Worm (Caenorhabditis elegans) whole organism, L3 larva: ENCODE data around the gene dph-7.
A peak's percentile ranks its signal among the peaks of the same experiment; 100 is the strongest.

ENCODE experiments used
- R02D3.7 ChIP-seq: fragments of 150-350 bp; optimal IDR thresholded peaks from 2 replicates; lab custom pipeline; 2014; ENCODE audit warnings: missing biosample characterization, missing genetic modification characterization
- aly-2 ChIP-seq: fragments of 150-350 bp; optimal IDR thresholded peaks from 2 replicates; lab custom pipeline; 2014; ENCODE audit warnings: missing biosample characterization, missing genetic modification characterization
- ceh-16 ChIP-seq: sonication (generic microtip); optimal IDR thresholded peaks from 2 replicates; lab custom pipeline; 2017; ENCODE audit warnings: missing biosample characterization, missing genetic modification characterization
- ceh-28 ChIP-seq: fragments of 150-350 bp; optimal IDR thresholded peaks from 2 replicates; lab custom pipeline; 2014; ENCODE audit warnings: missing biosample characterization, missing genetic modification reagents, missing genetic modification characterization
- ceh-82 ChIP-seq: fragments of 150-350 bp; optimal IDR thresholded peaks from 2 replicates; lab custom pipeline; 2014; ENCODE audit warnings: missing biosample characterization, missing genetic modification characterization
- daf-12 ChIP-seq: fragments of 150-350 bp; optimal IDR thresholded peaks from 2 replicates; lab custom pipeline; 2014; ENCODE audit warnings: missing biosample characterization, missing genetic modification reagents, missing genetic modification characterization
- egl-5 ChIP-seq: fragments of 150-350 bp; optimal IDR thresholded peaks from 2 replicates; lab custom pipeline; 2017; ENCODE audit warnings: missing biosample characterization, missing genetic modification reagents, missing genetic modification characterization, inconsistent platforms
- elt-3 ChIP-seq, 3 experiments: fragments of 150-350 bp in 1 of 3; sonication (generic microtip) in 2 of 3; optimal IDR thresholded peaks; 2 replicates in 2 of 3; 4 replicates in 1 of 3; lab custom pipeline; 2014 to 2017; ENCODE audit warnings: missing biosample characterization in 3 of 3, missing genetic modification characterization in 3 of 3
- eor-1 ChIP-seq, 2 experiments: fragments of 150-350 bp; optimal IDR thresholded peaks; 2 replicates each; lab custom pipeline; 2014 to 2018; ENCODE audit warnings: missing biosample characterization in 2 of 2, missing genetic modification characterization in 2 of 2
- hmg-11 ChIP-seq: sonication (generic microtip); optimal IDR thresholded peaks from 2 replicates; lab custom pipeline; 2016; ENCODE audit warnings: missing genetic modification characterization, missing compliant biosample characterization
- jun-1 ChIP-seq: fragments of 150-350 bp; optimal IDR thresholded peaks from 2 replicates; lab custom pipeline; 2014; ENCODE audit warnings: missing biosample characterization, missing genetic modification reagents, missing genetic modification characterization
- lin-15B ChIP-seq: fragments of 150-350 bp; optimal IDR thresholded peaks from 2 replicates; lab custom pipeline; 2014; ENCODE audit warnings: missing biosample characterization, missing genetic modification characterization
- lin-39 ChIP-seq: fragments of 150-350 bp; optimal IDR thresholded peaks from 2 replicates; lab custom pipeline; 2018; ENCODE audit warnings: missing biosample characterization, missing genetic modification reagents, missing genetic modification characterization
- lsy-12 ChIP-seq: sonication (generic microtip); optimal IDR thresholded peaks from 2 replicates; lab custom pipeline; 2016; ENCODE audit warnings: mild to moderate bottlenecking, missing genetic modification characterization, missing compliant biosample characterization
- mml-1 ChIP-seq: fragments of 150-350 bp; sonication (generic microtip); optimal IDR thresholded peaks from 3 replicates; lab custom pipeline; 2014; ENCODE audit warnings: missing biosample characterization, missing genetic modification characterization
- nfya-1 ChIP-seq: sonication (generic microtip); optimal IDR thresholded peaks from 2 replicates; lab custom pipeline; 2017; ENCODE audit warnings: missing genetic modification characterization, mild to moderate bottlenecking, missing compliant biosample characterization, antibody characterized with exemption, moderate library complexity; ENCODE audit not compliant: insufficient read depth
- nhr-11 ChIP-seq: fragments of 150-350 bp; optimal IDR thresholded peaks from 2 replicates; lab custom pipeline; 2014; ENCODE audit warnings: missing biosample characterization, missing genetic modification characterization
- nhr-23 ChIP-seq: fragments of 150-350 bp; optimal IDR thresholded peaks from 2 replicates; lab custom pipeline; 2014; ENCODE audit warnings: missing biosample characterization, missing genetic modification reagents, missing genetic modification characterization
- nhr-25 ChIP-seq: sonication (generic microtip); optimal IDR thresholded peaks from 2 replicates; lab custom pipeline; 2017; ENCODE audit warnings: missing biosample characterization, missing genetic modification characterization
- pha-4 ChIP-seq: fragments of 150-350 bp; optimal IDR thresholded peaks from 2 replicates; lab custom pipeline; 2014; ENCODE audit warnings: missing biosample characterization, missing genetic modification reagents, missing genetic modification characterization
- pqm-1 ChIP-seq: fragments of 150-350 bp; optimal IDR thresholded peaks from 2 replicates; lab custom pipeline; 2017; ENCODE audit warnings: missing biosample characterization, missing genetic modification characterization, inconsistent platforms
- skn-1 ChIP-seq: fragments of 150-350 bp; optimal IDR thresholded peaks from 2 replicates; lab custom pipeline; 2014; ENCODE audit warnings: missing biosample characterization, missing genetic modification characterization
- ztf-11 ChIP-seq: fragments of 150-350 bp; optimal IDR thresholded peaks from 2 replicates; lab custom pipeline; 2014; ENCODE audit warnings: missing biosample characterization, missing genetic modification characterization
- ztf-4 ChIP-seq: fragments of 150-350 bp; optimal IDR thresholded peaks from 2 replicates; lab custom pipeline; 2014; ENCODE audit warnings: missing biosample characterization, missing genetic modification characterization

dph-7 gene

ce11 chrIII:13359847-13360246 is 44.9 kb downstream of the dph-7 start:
- peak; percentile 9 for TF ChIP-seq pqm-1
- peak; percentile 55 for TF ChIP-seq lin-39 (tag; lab: Kevin White, UChicago)
- no peak for TF ChIP-seq mml-1 (tag; lab: Kevin White, UChicago)
- no peak for TF ChIP-seq aly-2 (tag; lab: Kevin White, UChicago)
- TF ChIP-seq ceh-16 (tag; lab: Kevin White, UChicago): no peak
- no peak for TF ChIP-seq ztf-11 (tag; lab: Kevin White, UChicago)
- no peak for TF ChIP-seq elt-3 (tag; optimal IDR thresholded peaks at IDR 0.05; lab: Kevin White, UChicago)
- TF ChIP-seq egl-5 (tag; lab: Kevin White, UChicago): no peak
- TF ChIP-seq nhr-23 (tag; lab: Kevin White, UChicago): no peak
- TF ChIP-seq nhr-11: no peak
- TF ChIP-seq nfya-1 (tag; lab: Kevin White, UChicago): peak; percentile 86
- TF ChIP-seq lsy-12 (tag; lab: Kevin White, UChicago): no peak
- TF ChIP-seq ceh-82 (tag; lab: Kevin White, UChicago): no peak
- TF ChIP-seq R02D3.7 (tag; lab: Kevin White, UChicago): no peak
- no peak for TF ChIP-seq ceh-28
- TF ChIP-seq eor-1 (tag; optimal IDR thresholded peaks at IDR 0.05; lab: Kevin White, UChicago): no peak
- TF ChIP-seq lin-15B (tag; lab: Kevin White, UChicago): peak; percentile 70
- TF ChIP-seq jun-1 (tag; lab: Kevin White, UChicago): peak; percentile 32
- no peak for TF ChIP-seq ztf-4
- no peak for TF ChIP-seq skn-1 (tag; lab: Kevin White, UChicago)
- peak; percentile 81 for TF ChIP-seq hmg-11 (tag; lab: Kevin White, UChicago)
- peak; percentile 26 for TF ChIP-seq nhr-25 (tag; lab: Kevin White, UChicago)
- no peak for TF ChIP-seq daf-12
- TF ChIP-seq pha-4 (tag; lab: Kevin White, UChicago): peak; percentile 76
- TF ChIP-seq, all 47 proteins: peak for 8
